Fruit fly (Drosophila melanogaster): Measurements from ENCODE around the gene Nemp.
A peak's percentile ranks its signal among the peaks of the same experiment; 100 is the strongest.

The Nemp gene

DNA sequence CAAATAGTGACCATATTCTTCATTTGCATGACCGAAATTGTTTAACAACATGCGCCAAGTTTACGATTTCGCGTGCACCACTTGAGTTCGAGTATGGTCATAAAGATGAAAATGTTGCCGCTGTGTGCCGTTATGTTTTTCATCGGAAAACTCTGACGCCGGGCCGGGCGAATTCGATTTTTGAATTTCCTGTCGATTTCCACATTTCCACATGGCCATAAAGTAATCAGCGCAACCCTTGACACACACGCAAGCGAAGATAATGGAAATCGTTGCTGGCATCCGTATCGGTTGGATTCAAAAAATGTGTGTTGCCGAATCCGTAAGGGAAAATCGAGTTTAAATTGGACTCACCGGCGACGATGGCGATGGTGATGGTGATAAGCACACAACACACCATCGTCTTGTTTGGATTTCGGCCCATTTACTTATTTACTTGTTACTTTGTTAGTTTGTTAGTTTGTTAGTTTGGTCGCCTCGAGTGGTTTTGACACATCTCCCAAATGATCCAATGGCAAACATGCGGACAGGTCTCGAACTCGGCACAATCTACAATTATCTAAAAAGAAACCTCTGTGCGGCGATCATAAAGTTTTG is 10.2 kb downstream of the Nemp start (continued):
- TF ChIP-seq CG12071 (GFP tag; optimal IDR thresholded peaks at IDR 0.05): peak; percentile 48
- no peak for TF ChIP-seq CG4730 (GFP tag; IDR thresholded peaks at IDR 0.05)
- TF ChIP-seq CG17912 (GFP tag; optimal IDR thresholded peaks at IDR 0.05): peak; percentile 54
- peak; percentile 52 for TF ChIP-seq zen (tag; optimal IDR thresholded peaks at IDR 0.05)
- no peak for TF ChIP-seq CG9797 (GFP tag; optimal IDR thresholded peaks at IDR 0.05)
- TF ChIP-seq sug (tag; optimal IDR thresholded peaks at IDR 0.05): peak; percentile 28
- peak; percentile 73; the same call in 2 of the 3 replicates for TF ChIP-seq CG2199 (GFP tag; IDR thresholded peaks at IDR 0.05)
- TF ChIP-seq Ets65A (GFP tag): no peak
- no peak for TF ChIP-seq Gsc (GFP tag; IDR thresholded peaks at IDR 0.05)
- no peak for TF ChIP-seq repo (GFP tag; optimal IDR thresholded peaks at IDR 0.05)
- no peak for TF ChIP-seq Lpt (GFP tag; optimal IDR thresholded peaks at IDR 0.05)
- peak; percentile 54 for TF ChIP-seq MTF-1 (GFP tag; optimal IDR thresholded peaks at IDR 0.05; ENCODE audit: borderline replicate concordance)
- no peak for TF ChIP-seq scrt (GFP tag; optimal IDR thresholded peaks at IDR 0.05)
- TF ChIP-seq ERR (GFP tag; optimal IDR thresholded peaks at IDR 0.05): no peak
- no peak for TF ChIP-seq hkb (optimal IDR thresholded peaks at IDR 0.05)
- peak; percentile 51; the same call in 1 of the 2 replicates for TF ChIP-seq hkb (GFP tag; IDR thresholded peaks at IDR 0.05)
- peak; percentile 45 for TF ChIP-seq Sox100B (GFP tag; optimal IDR thresholded peaks at IDR 0.05)
- TF ChIP-seq fru (optimal IDR thresholded peaks at IDR 0.05): no peak
- TF ChIP-seq bcd (GFP tag; optimal IDR thresholded peaks at IDR 0.05): peak; percentile 28
- TF ChIP-seq Gug (GFP tag; IDR thresholded peaks at IDR 0.05): no peak
- TF ChIP-seq CG6791 (GFP tag; IDR thresholded peaks at IDR 0.05; ENCODE audit: partially characterized antibody): no peak
- TF ChIP-seq Hmr (GFP tag; optimal IDR thresholded peaks at IDR 0.05): peak; percentile 19
- TF ChIP-seq Asciz (GFP tag; optimal IDR thresholded peaks at IDR 0.05): peak; percentile 64
- no peak for TF ChIP-seq Sry-δ (GFP tag; optimal IDR thresholded peaks at IDR 0.05)
- TF ChIP-seq CG3163 (GFP tag; optimal IDR thresholded peaks at IDR 0.05): no peak
- no peak for TF ChIP-seq Nf-YC (tag; optimal IDR thresholded peaks at IDR 0.05)
- TF ChIP-seq bsh (GFP tag; optimal IDR thresholded peaks at IDR 0.05): peak in 1 of 2 experiments; percentile 69
- TF ChIP-seq CG16863 (GFP tag; optimal IDR thresholded peaks at IDR 0.05): peak; percentile 46
- no peak for TF ChIP-seq CG31388 (GFP tag; optimal IDR thresholded peaks at IDR 0.05)
- peak; percentile 59 for TF ChIP-seq CG12236 (GFP tag; optimal IDR thresholded peaks at IDR 0.05)
- TF ChIP-seq ems (GFP tag; optimal IDR thresholded peaks at IDR 0.05): no peak
- TF ChIP-seq gsb-n (tag; optimal IDR thresholded peaks at IDR 0.05): peak; percentile 76
- no peak for TF ChIP-seq az2 (GFP tag; optimal IDR thresholded peaks at IDR 0.05)
- TF ChIP-seq pan (optimal IDR thresholded peaks at IDR 0.05): no peak
- TF ChIP-seq pan (GFP tag; optimal IDR thresholded peaks at IDR 0.05 in 1 of 2, IDR thresholded peaks at IDR 0.05 in 1 of 2): no peak
- peak; percentile 39 for TF ChIP-seq CG18599 (GFP tag; optimal IDR thresholded peaks at IDR 0.05)
- peak; percentile 43 for TF ChIP-seq CG7556 (GFP tag; optimal IDR thresholded peaks at IDR 0.05)
- TF ChIP-seq Awh (GFP tag; IDR thresholded peaks at IDR 0.05): peak; percentile 75
- peak in 1 of 2 experiments; percentile 80 for TF ChIP-seq tll (GFP tag; optimal IDR thresholded peaks at IDR 0.05)
- TF ChIP-seq CG2202 (tag; optimal IDR thresholded peaks at IDR 0.05): peak; percentile 64
- TF ChIP-seq CG9727 (GFP tag; optimal IDR thresholded peaks at IDR 0.05): peak; percentile 74
- no peak for TF ChIP-seq NK7.1 (GFP tag; optimal IDR thresholded peaks at IDR 0.05)
- peak; percentile 29; the same call in 2 of the 3 replicates for TF ChIP-seq CG14050 (GFP tag; IDR thresholded peaks at IDR 0.05)
- TF ChIP-seq CG3065 (GFP tag; optimal IDR thresholded peaks at IDR 0.05): no peak
- no peak for TF ChIP-seq CG11247 (GFP tag; IDR thresholded peaks at IDR 0.05)
- TF ChIP-seq CG8089 (GFP tag; optimal IDR thresholded peaks at IDR 0.05): no peak
- TF ChIP-seq Ssrp (tag; optimal IDR thresholded peaks at IDR 0.05): no peak
- no peak for TF ChIP-seq CG11560 (tag; IDR thresholded peaks at IDR 0.05)
- TF ChIP-seq mirr (GFP tag; optimal IDR thresholded peaks at IDR 0.05): peak; percentile 25
- peak; percentile 76 for TF ChIP-seq Xrp1 (GFP tag; IDR thresholded peaks at IDR 0.05)
- TF ChIP-seq CG17802 (tag; optimal IDR thresholded peaks at IDR 0.05): no peak

Data from whole organism, embryonic.